Fruit fly (Drosophila melanogaster): Measurements from ENCODE around the gene CG18404.

Gene CG18404

dm6 chr3R:30224577-30224976, 28.4 kb upstream of the CG18404 start:
- TF ChIP-seq CG32006 (GFP tag; optimal IDR thresholded peaks at IDR 0.05) (no peak), Ets96B (tag; optimal IDR thresholded peaks at IDR 0.05) (no peak)

- TF ChIP-seq CG10669 (GFP tag; optimal IDR thresholded peaks at IDR 0.05): no peak
- TF ChIP-seq Lpt (GFP tag; optimal IDR thresholded peaks at IDR 0.05): no peak
- TF ChIP-seq fd59A (GFP tag; optimal IDR thresholded peaks at IDR 0.05): no peak
- no peak for TF ChIP-seq fkh (GFP tag; optimal IDR thresholded peaks at IDR 0.05)
- no peak for TF ChIP-seq CG6163 (GFP tag; IDR thresholded peaks at IDR 0.05)
- no peak for TF ChIP-seq ss (GFP tag; optimal IDR thresholded peaks at IDR 0.05)
- TF ChIP-seq spab (GFP tag; optimal IDR thresholded peaks at IDR 0.05): no peak
- no peak for TF ChIP-seq Hr39 (GFP tag; optimal IDR thresholded peaks at IDR 0.05)
Observed at dm6 chr3R:30235253-30235652, 17.7 kb upstream of the CG18404 start.

dm6 chr3R:30236994-30237393, 16.0 kb upstream of the CG18404 start:
- TF ChIP-seq CG11762 (GFP tag; optimal IDR thresholded peaks at IDR 0.05; ENCODE audit: insufficient read depth) (no peak), dsx (GFP tag; optimal IDR thresholded peaks at IDR 0.05; ENCODE audit: poor library complexity, severe bottlenecking) (no peak), Hr39 (GFP tag; optimal IDR thresholded peaks at IDR 0.05) (no peak), Gug (GFP tag; IDR thresholded peaks at IDR 0.05) (no peak), achi (GFP tag; optimal IDR thresholded peaks at IDR 0.05) (no peak), Lpt (GFP tag; optimal IDR thresholded peaks at IDR 0.05) (no peak), Hr38 (GFP tag; optimal IDR thresholded peaks at IDR 0.05) (no peak), CG15336 (GFP tag; IDR thresholded peaks at IDR 0.05) (no peak), Ets21C (GFP tag; optimal IDR thresholded peaks at IDR 0.05) (no peak), cyc (GFP tag; optimal IDR thresholded peaks at IDR 0.05) (no peak), fd59A (GFP tag; optimal IDR thresholded peaks at IDR 0.05) (no peak), Eip75B (GFP tag; optimal IDR thresholded peaks at IDR 0.05) (no peak), CG4318 (GFP tag; optimal IDR thresholded peaks at IDR 0.05) (no peak), CG10669 (GFP tag; optimal IDR thresholded peaks at IDR 0.05) (no peak), fd85E (GFP tag; optimal IDR thresholded peaks at IDR 0.05) (no peak), CG34406 (GFP tag; optimal IDR thresholded peaks at IDR 0.05) (no peak), Met (GFP tag; optimal IDR thresholded peaks at IDR 0.05) (no peak)

dm6 chr3R:30237634-30238033, 15.3 kb upstream of the CG18404 start, which contains the start of gene CG43448:
Gene CG43448, minus strand, starts transcription at chr3R:30237734.
- TF ChIP-seq Sox15 (GFP tag; optimal IDR thresholded peaks at IDR 0.05) (no peak), Hr38 (GFP tag; optimal IDR thresholded peaks at IDR 0.05) (no peak), esn (GFP tag; optimal IDR thresholded peaks at IDR 0.05) (no peak), dac (GFP tag; optimal IDR thresholded peaks at IDR 0.05) (no peak), vri (GFP tag; optimal IDR thresholded peaks at IDR 0.05) (no peak), Hr39 (GFP tag; optimal IDR thresholded peaks at IDR 0.05) (no peak), Eip93F (GFP tag; optimal IDR thresholded peaks at IDR 0.05) (no peak), CG6792 (GFP tag; optimal IDR thresholded peaks at IDR 0.05) (no peak), lz (GFP tag; optimal IDR thresholded peaks at IDR 0.05) (no peak), spab (GFP tag; optimal IDR thresholded peaks at IDR 0.05) (no peak), Lpt (GFP tag; optimal IDR thresholded peaks at IDR 0.05) (no peak), CG10669 (GFP tag; optimal IDR thresholded peaks at IDR 0.05) (no peak), salr (GFP tag; optimal IDR thresholded peaks at IDR 0.05) (no peak), CG34406 (GFP tag; optimal IDR thresholded peaks at IDR 0.05) (no peak), Ets21C (GFP tag; optimal IDR thresholded peaks at IDR 0.05) (no peak), Ets96B (tag; optimal IDR thresholded peaks at IDR 0.05) (no peak), Blimp-1 (GFP tag; optimal IDR thresholded peaks at IDR 0.05) (no peak), CG6854 (GFP tag; optimal IDR thresholded peaks at IDR 0.05) (no peak), CG10631 (GFP tag; optimal IDR thresholded peaks at IDR 0.05) (no peak)
